Worm (Caenorhabditis elegans) whole organism, L4 larva: ENCODE measurements around the gene C33G3.4.
A peak's percentile ranks its signal among the peaks of the same experiment; 100 is the strongest.

ENCODE experiments used
- F44E2.7 ChIP-seq: fragments of 200-800 bp; sonication (Bioruptor generic); IDR thresholded peaks from 2 replicates; pipeline ENCODE4 v2.1.2; 2022; ENCODE audit warnings: missing genetic modification characterization, missing compliant biosample characterization
- F49E8.2 ChIP-seq: sonication (generic microtip); optimal IDR thresholded peaks from 2 replicates; lab custom pipeline; 2016; ENCODE audit warnings: missing compliant biosample characterization, mild to moderate bottlenecking, missing genetic modification characterization, borderline replicate concordance
- R02D3.7 ChIP-seq: fragments of 150-350 bp; sonication (generic microtip); optimal IDR thresholded peaks from 3 replicates; lab custom pipeline; 2014; ENCODE audit warnings: missing biosample characterization, missing genetic modification characterization
- T26A8.4 ChIP-seq: fragments of 200-800 bp; sonication (Bioruptor generic); IDR thresholded peaks from 2 replicates; pipeline ENCODE4 v1.3.6; 2022; ENCODE audit warnings: missing genetic modification characterization, missing compliant biosample characterization
- Y48G9A.11 ChIP-seq: fragments of 200-800 bp; sonication (Bioruptor generic); IDR thresholded peaks from 2 replicates; pipeline ENCODE4 v1.3.6; 2022; ENCODE audit warnings: missing genetic modification reagents, missing genetic modification characterization, missing compliant biosample characterization
- Y75B8A.6 ChIP-seq: fragments of 200-800 bp; sonication (Bioruptor generic); IDR thresholded peaks from 2 replicates; pipeline ENCODE4 v1.3.6; 2022; ENCODE audit warnings: missing genetic modification reagents, missing genetic modification characterization, missing compliant biosample characterization
- aha-1 ChIP-seq: fragments of 150-350 bp; peaks from one replicate; lab custom pipeline; 2014; ENCODE audit warnings: missing biosample characterization, missing genetic modification characterization
- ceh-28 ChIP-seq: fragments of 150-350 bp; optimal IDR thresholded peaks from 2 replicates; lab custom pipeline; 2014; ENCODE audit warnings: missing biosample characterization, missing genetic modification reagents, missing genetic modification characterization
- ces-1 ChIP-seq: fragments of 150-350 bp; sonication (generic microtip); optimal IDR thresholded peaks from 4 replicates; lab custom pipeline; 2014; ENCODE audit warnings: missing biosample characterization, missing genetic modification reagents, missing genetic modification characterization
- daf-19 ChIP-seq: fragments of 200-800 bp; sonication (Bioruptor generic); conservative IDR thresholded peaks from 2 replicates; pipeline ENCODE4 v1.3.6; 2022; ENCODE audit warnings: missing genetic modification characterization, missing compliant biosample characterization
- daf-8 ChIP-seq: fragments of 200-800 bp; sonication (Bioruptor generic); IDR thresholded peaks from 2 replicates; pipeline ENCODE4 v1.3.6; 2022; ENCODE audit warnings: missing genetic modification characterization, missing compliant biosample characterization
- dmd-6 ChIP-seq: fragments of 200-800 bp; sonication (Bioruptor generic); IDR thresholded peaks from 2 replicates; pipeline ENCODE4 v1.3.6; 2022; ENCODE audit warnings: missing genetic modification reagents, missing genetic modification characterization, missing compliant biosample characterization
- dmd-8 ChIP-seq: fragments of 200-800 bp; sonication (Bioruptor generic); IDR thresholded peaks from 2 replicates; pipeline ENCODE4 v1.3.6; 2022; ENCODE audit warnings: missing genetic modification characterization, missing compliant biosample characterization
- dmd-9 ChIP-seq: fragments of 200-800 bp; sonication (Bioruptor generic); IDR thresholded peaks from 2 replicates; pipeline ENCODE4 v1.3.6; 2022; ENCODE audit warnings: missing genetic modification reagents, missing genetic modification characterization, missing compliant biosample characterization
- dpl-1 ChIP-seq: fragments of 150-350 bp; optimal IDR thresholded peaks from 2 replicates; lab custom pipeline; 2014; ENCODE audit warnings: missing biosample characterization, missing genetic modification reagents, missing genetic modification characterization
- duxl-1 ChIP-seq: sonication (generic microtip); optimal IDR thresholded peaks from 2 replicates; lab custom pipeline; 2016; ENCODE audit warnings: mild to moderate bottlenecking, missing genetic modification characterization, moderate library complexity, missing compliant biosample characterization; ENCODE audit not compliant: poor library complexity
- dve-1 ChIP-seq: sonication (generic microtip); optimal IDR thresholded peaks from 2 replicates; lab custom pipeline; 2017; ENCODE audit warnings: antibody characterized with exemption, mild to moderate bottlenecking, missing genetic modification characterization, missing compliant biosample characterization; ENCODE audit not compliant: insufficient read depth
- fos-1 ChIP-seq: fragments of 150-350 bp; optimal IDR thresholded peaks from 2 replicates; lab custom pipeline; 2014; ENCODE audit warnings: missing biosample characterization, missing genetic modification characterization
- gei-8 ChIP-seq: fragments of 200-800 bp; sonication (Bioruptor generic); optimal IDR thresholded peaks from 2 replicates; lab custom pipeline; 2018; ENCODE audit warnings: mild to moderate bottlenecking, missing genetic modification characterization, missing compliant biosample characterization
- hif-1 ChIP-seq, 2 experiments: sonication (generic microtip); optimal IDR thresholded peaks; 2 replicates each; lab custom pipeline; 2016 to 2017; ENCODE audit warnings: missing compliant biosample characterization in 2 of 2, missing genetic modification characterization in 2 of 2, missing genetic modification reagents in 2 of 2, missing genotype in 2 of 2, mild to moderate bottlenecking in 1 of 2
- hlh-11 ChIP-seq: fragments of 200-800 bp; sonication (Bioruptor generic); optimal IDR thresholded peaks from 2 replicates; lab custom pipeline; 2018; ENCODE audit warnings: mild to moderate bottlenecking, missing genetic modification characterization, missing compliant biosample characterization
- hlh-30 ChIP-seq: sonication (generic microtip); optimal IDR thresholded peaks from 2 replicates; lab custom pipeline; 2017; ENCODE audit warnings: antibody characterized with exemption, mild to moderate bottlenecking, missing genetic modification characterization, missing compliant biosample characterization; ENCODE audit not compliant: insufficient read depth
- hmg-1.1 ChIP-seq: fragments of 200-800 bp; sonication (Bioruptor generic); IDR thresholded peaks from 2 replicates; pipeline ENCODE4 v1.3.6; 2022; ENCODE audit warnings: missing genetic modification reagents, missing genetic modification characterization, missing compliant biosample characterization
- jun-1 ChIP-seq: fragments of 150-350 bp; optimal IDR thresholded peaks from 2 replicates; lab custom pipeline; 2014; ENCODE audit warnings: missing biosample characterization, missing genetic modification reagents, missing genetic modification characterization
- lin-29 ChIP-seq: fragments of 200-800 bp; sonication (Bioruptor generic); IDR thresholded peaks from 2 replicates; pipeline ENCODE4 v1.3.6; 2022; ENCODE audit warnings: missing genetic modification reagents, missing genetic modification characterization, missing compliant biosample characterization
- lsy-2 ChIP-seq, 2 experiments: fragments of 150-350 bp in 1 of 2; sonication (generic microtip) in 1 of 2; optimal IDR thresholded peaks; 2 replicates each; lab custom pipeline; 2014 to 2017; ENCODE audit warnings: missing biosample characterization in 2 of 2, missing genetic modification characterization in 2 of 2
- mdl-1 ChIP-seq, 2 experiments: fragments of 150-350 bp in 1 of 2; sonication (generic microtip) in 1 of 2; optimal IDR thresholded peaks; 2 replicates each; lab custom pipeline; 2014 to 2017; ENCODE audit warnings: missing biosample characterization in 2 of 2, missing genetic modification characterization in 2 of 2
- mep-1 ChIP-seq: fragments of 150-350 bp; sonication (generic microtip); optimal IDR thresholded peaks from 3 replicates; lab custom pipeline; 2014; ENCODE audit warnings: missing biosample characterization, missing genetic modification characterization
- mes-2 ChIP-seq: sonication (generic microtip); optimal IDR thresholded peaks from 2 replicates; lab custom pipeline; 2016; ENCODE audit warnings: missing genotype, mild to moderate bottlenecking, missing genetic modification characterization, missing compliant biosample characterization; ENCODE audit not compliant: poor library complexity, severe bottlenecking
- mxl-2 ChIP-seq: fragments of 200-800 bp; sonication (Bioruptor generic); conservative IDR thresholded peaks from 2 replicates; pipeline ENCODE4 v1.3.6; 2022; ENCODE audit warnings: missing genetic modification reagents, missing genetic modification characterization, missing compliant biosample characterization
- mxl-3 ChIP-seq: fragments of 200-800 bp; sonication (Bioruptor generic); optimal IDR thresholded peaks from 2 replicates; lab custom pipeline; 2018; ENCODE audit warnings: mild to moderate bottlenecking, missing genetic modification characterization, missing compliant biosample characterization
- nhr-237 ChIP-seq: sonication (generic microtip); optimal IDR thresholded peaks from 2 replicates; lab custom pipeline; 2017; ENCODE audit warnings: missing biosample characterization, missing genetic modification characterization
- nhr-25 ChIP-seq: sonication (generic microtip); optimal IDR thresholded peaks from 2 replicates; lab custom pipeline; 2017; ENCODE audit warnings: missing genetic modification characterization, mild to moderate bottlenecking, missing compliant biosample characterization, antibody characterized with exemption, moderate library complexity, borderline replicate concordance; ENCODE audit not compliant: insufficient read depth
- nhr-28 ChIP-seq: fragments of 150-350 bp; optimal IDR thresholded peaks from 2 replicates; lab custom pipeline; 2014; ENCODE audit warnings: missing biosample characterization, missing genetic modification characterization
- nhr-42 ChIP-seq: fragments of 200-800 bp; sonication (Bioruptor generic); IDR thresholded peaks from 2 replicates; pipeline ENCODE4 v1.3.6; 2022; ENCODE audit warnings: missing genetic modification characterization, missing compliant biosample characterization
- nhr-48 ChIP-seq: sonication (generic microtip); optimal IDR thresholded peaks from 2 replicates; lab custom pipeline; 2016; ENCODE audit warnings: mild to moderate bottlenecking, missing genetic modification characterization, missing compliant biosample characterization
- nhr-6 ChIP-seq: fragments of 150-350 bp; optimal IDR thresholded peaks from 2 replicates; lab custom pipeline; 2014; ENCODE audit warnings: missing biosample characterization, missing genetic modification characterization
- nhr-77 ChIP-seq: fragments of 150-350 bp; optimal IDR thresholded peaks from 2 replicates; lab custom pipeline; 2014; ENCODE audit warnings: missing biosample characterization, missing genetic modification characterization
- pha-4 ChIP-seq, 2 experiments: fragments of 150-350 bp in 1 of 2; fragments of 200-800 bp in 1 of 2; sonication (Bioruptor generic) in 1 of 2; IDR thresholded peaks in 1 of 2; optimal IDR thresholded peaks in 1 of 2; 2 replicates each; pipeline versions ENCODE4 v1.3.6 to Lab custom; 2014 to 2022; ENCODE audit warnings: missing genetic modification characterization in 2 of 2, missing genetic modification reagents in 2 of 2, missing biosample characterization in 1 of 2, missing compliant biosample characterization in 1 of 2
- saeg-2 ChIP-seq: fragments of 200-800 bp; sonication (Bioruptor generic); IDR thresholded peaks from 2 replicates; pipeline ENCODE4 v1.3.6; 2022; ENCODE audit warnings: missing genetic modification reagents, missing genetic modification characterization, missing compliant biosample characterization
- sdz-12 ChIP-seq: fragments of 200-800 bp; sonication (Bioruptor generic); optimal IDR thresholded peaks from 2 replicates; lab custom pipeline; 2018; ENCODE audit warnings: mild to moderate bottlenecking, missing genetic modification characterization, missing compliant biosample characterization
- skn-1 ChIP-seq: fragments of 150-350 bp; optimal IDR thresholded peaks from 2 replicates; lab custom pipeline; 2014; ENCODE audit warnings: missing biosample characterization, missing genetic modification characterization
- snpc-4 ChIP-seq: fragments of 150-350 bp; optimal IDR thresholded peaks from 2 replicates; lab custom pipeline; 2014; ENCODE audit warnings: missing biosample characterization, missing genetic modification characterization
- spr-1 ChIP-seq: sonication (generic microtip); optimal IDR thresholded peaks from 2 replicates; lab custom pipeline; 2016; ENCODE audit warnings: mild to moderate bottlenecking, missing genetic modification characterization, missing compliant biosample characterization
- tra-1 ChIP-seq: fragments of 200-800 bp; sonication (Bioruptor generic); IDR thresholded peaks from 2 replicates; pipeline ENCODE4 v1.3.6; 2022; ENCODE audit warnings: missing genetic modification reagents, missing genetic modification characterization, missing compliant biosample characterization
- unc-130 ChIP-seq: sonication (generic microtip); optimal IDR thresholded peaks from 2 replicates; lab custom pipeline; 2016; ENCODE audit warnings: missing genetic modification reagents, missing genetic modification characterization, missing compliant biosample characterization
- unc-39 ChIP-seq: sonication (generic microtip); optimal IDR thresholded peaks from 2 replicates; lab custom pipeline; 2017; ENCODE audit warnings: missing biosample characterization, missing genetic modification characterization
- zfp-3 ChIP-seq: fragments of 200-800 bp; sonication (Bioruptor generic); conservative IDR thresholded peaks from 2 replicates; pipeline ENCODE4 v1.3.6; 2022; ENCODE audit warnings: missing genetic modification reagents, missing genetic modification characterization, missing compliant biosample characterization
- ztf-11 ChIP-seq: fragments of 150-350 bp; optimal IDR thresholded peaks from 2 replicates; lab custom pipeline; 2014; ENCODE audit warnings: missing biosample characterization, missing genetic modification characterization
- ztf-7 ChIP-seq: fragments of 150-350 bp; optimal IDR thresholded peaks from 2 replicates; lab custom pipeline; 2014; ENCODE audit warnings: missing biosample characterization, missing genetic modification characterization

Gene C33G3.4

DNA sequence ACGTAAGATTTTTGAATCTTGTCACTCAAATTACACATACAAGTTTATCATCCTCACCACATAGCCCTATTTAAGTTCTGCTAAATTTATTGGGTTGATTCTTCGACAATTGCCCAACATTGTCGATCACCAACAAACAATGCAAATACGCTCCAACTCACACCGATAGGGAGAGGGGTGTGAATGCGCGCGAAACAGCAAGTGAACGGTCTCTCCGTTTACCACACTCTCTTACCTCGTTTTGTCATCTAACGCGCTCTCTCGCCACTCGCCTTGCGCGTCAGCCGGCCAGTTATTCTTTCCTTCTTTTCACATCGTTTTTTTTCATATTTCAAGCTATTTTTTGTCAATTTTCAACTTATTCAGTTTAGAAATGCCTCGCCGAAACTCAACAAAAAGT, 31.0 kb downstream of the C33G3.4 start, which contains the start of gene F16B12.6:
F16B12.6 (plus strand) TSS at position 331 of the 400 bp plus-strand sequence.
- TF ChIP-seq Y75B8A.6 (GFP tag; lab: Robert Waterston, UW): no peak
- TF ChIP-seq skn-1 (tag; lab: Kevin White, UChicago): no peak
- TF ChIP-seq nhr-48 (tag; lab: Kevin White, UChicago): no peak
- TF ChIP-seq sdz-12: no peak
- peak; percentile 18; the same call in 1 of the 2 replicates for TF ChIP-seq dmd-9 (GFP tag; lab: Robert Waterston, UW)
- TF ChIP-seq dmd-8 (GFP tag; lab: Robert Waterston, UW): no peak
- no peak for TF ChIP-seq R02D3.7 (tag; lab: Kevin White, UChicago)
- TF ChIP-seq nhr-6 (tag; lab: Kevin White, UChicago): peak; percentile 73
- TF ChIP-seq mxl-2 (GFP tag; lab: Robert Waterston, UW): no peak
- peak in 1 of 2 experiments; percentile 53 for TF ChIP-seq hif-1 (tag; optimal IDR thresholded peaks at IDR 0.05; lab: Kevin White, UChicago)
- peak; percentile 90 for TF ChIP-seq dpl-1 (GFP tag; lab: Kevin White, UChicago)
- no peak for TF ChIP-seq daf-19 (GFP tag; lab: Robert Waterston, UW)
- TF ChIP-seq nhr-25 (tag; lab: Kevin White, UChicago): peak; percentile 52
- peak; percentile 60 for TF ChIP-seq dmd-6 (GFP tag; lab: Robert Waterston, UW)
- no peak for TF ChIP-seq ceh-28 (tag; lab: Kevin White, UChicago)
- no peak for TF ChIP-seq tra-1 (GFP tag; lab: Robert Waterston, UW)
- peak; percentile 46 for TF ChIP-seq mxl-3
- no peak for TF ChIP-seq gei-8
- TF ChIP-seq snpc-4 (tag; lab: Kevin White, UChicago): no peak
- peak; percentile 47; the same call in 1 of the 2 replicates for TF ChIP-seq T26A8.4 (GFP tag; lab: Robert Waterston, UW)
- no peak for TF ChIP-seq duxl-1 (tag; lab: Kevin White, UChicago)
- TF ChIP-seq nhr-42 (GFP tag; lab: Robert Waterston, UW): peak; percentile 11; the same call in 1 of the 2 replicates
- TF ChIP-seq pha-4 (GFP tag; IDR thresholded peaks at IDR 0.05; lab: Robert Waterston, UW): no peak
- no peak for TF ChIP-seq pha-4 (tag; optimal IDR thresholded peaks at IDR 0.05; lab: Kevin White, UChicago)
- TF ChIP-seq hmg-1.1 (GFP tag; lab: Robert Waterston, UW): peak; percentile 83
- TF ChIP-seq jun-1 (tag; lab: Kevin White, UChicago): no peak
- TF ChIP-seq lin-29 (GFP tag; lab: Robert Waterston, UW): 0 out of 2 replicates have a peak, but pooled peaks have one; percentile 28
- TF ChIP-seq mep-1 (tag; lab: Kevin White, UChicago): peak; percentile 85
- no peak for TF ChIP-seq nhr-237
- TF ChIP-seq nhr-77: peak; percentile 43
- TF ChIP-seq dve-1 (tag; lab: Kevin White, UChicago): peak; percentile 78
- peak; percentile 32 to 84 for TF ChIP-seq lsy-2 (tag; optimal IDR thresholded peaks at IDR 0.05; lab: Kevin White, UChicago)
- no peak for TF ChIP-seq F44E2.7 (GFP tag; lab: Robert Waterston, UW)
- TF ChIP-seq zfp-3: no peak
- peak; percentile 84 for TF ChIP-seq hlh-30 (tag; lab: Kevin White, UChicago)
- TF ChIP-seq aha-1: peak; percentile 95
- TF ChIP-seq ztf-7: no peak
- TF ChIP-seq unc-130 (GFP tag; lab: Kevin White, UChicago): no peak
- TF ChIP-seq Y48G9A.11 (GFP tag; lab: Robert Waterston, UW): no peak
- no peak for TF ChIP-seq daf-8 (GFP tag; lab: Robert Waterston, UW)
- peak; percentile 77 for TF ChIP-seq mes-2 (tag; lab: Kevin White, UChicago)
- no peak for TF ChIP-seq spr-1
- TF ChIP-seq saeg-2 (GFP tag; lab: Robert Waterston, UW): no peak
- peak; percentile 51 for TF ChIP-seq nhr-28 (tag; lab: Kevin White, UChicago)
- no peak for TF ChIP-seq fos-1 (tag; lab: Kevin White, UChicago)
- peak in 1 of 2 experiments; percentile 19 for TF ChIP-seq mdl-1 (tag; optimal IDR thresholded peaks at IDR 0.05; lab: Kevin White, UChicago)
- TF ChIP-seq ces-1: no peak
- TF ChIP-seq ztf-11 (tag; lab: Kevin White, UChicago): no peak
- TF ChIP-seq hlh-11: peak; percentile 89
- TF ChIP-seq F49E8.2 (tag; lab: Kevin White, UChicago): no peak
- TF ChIP-seq unc-39 (tag; lab: Kevin White, UChicago): no peak
